Fruit fly (Drosophila melanogaster) whole organism: ENCODE measurements around the gene AttD.

Experiments
- pan ChIP-seq: fragments of >200 bp; optimal IDR thresholded peaks from 2 replicates; lab custom pipeline; 2017
- usp ChIP-seq: fragments of >200 bp; optimal IDR thresholded peaks from 2 replicates; lab custom pipeline; 2017; ENCODE audit warnings: missing biosample characterization, missing genetic modification characterization, mixed read lengths

DNA sequence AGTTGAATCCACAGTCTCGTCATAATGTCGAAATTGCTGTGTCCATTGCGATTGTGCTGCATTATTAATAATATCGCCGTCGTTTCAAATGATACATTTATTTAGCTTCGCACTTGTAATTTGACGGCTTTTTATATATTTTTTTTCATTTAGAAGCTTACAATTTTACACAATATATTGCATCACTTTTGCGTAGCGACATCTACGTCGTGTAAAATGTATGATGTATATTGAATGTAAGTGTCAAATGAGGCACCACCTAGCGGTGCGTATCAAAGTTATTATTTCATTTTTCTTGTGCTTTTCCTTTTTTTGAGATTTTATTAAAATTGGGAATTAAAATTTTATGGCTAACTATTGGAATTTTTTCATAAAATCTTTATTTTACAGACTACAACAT is 8.5 kb upstream of the AttD start:
- TF ChIP-seq pan (lab: Kevin White, UChicago), result no peak
- TF ChIP-seq usp (GFP tag; lab: Kevin White, UChicago), result no peak
